Worm (Caenorhabditis elegans) whole organism, L4 larva: ENCODE data around the gene aman-2.

Experiments used
- T20F7.1 ChIP-seq: fragments of 200-800 bp; sonication (Bioruptor generic); optimal IDR thresholded peaks from 2 replicates; lab custom pipeline; 2018; ENCODE audit warnings: mild to moderate bottlenecking, missing genetic modification characterization, missing compliant biosample characterization
- T26A8.4 ChIP-seq: fragments of 200-800 bp; sonication (Bioruptor generic); IDR thresholded peaks from 2 replicates; pipeline ENCODE4 v1.3.6; 2022; ENCODE audit warnings: missing genetic modification characterization, missing compliant biosample characterization
- Y75B8A.6 ChIP-seq: fragments of 200-800 bp; sonication (Bioruptor generic); IDR thresholded peaks from 2 replicates; pipeline ENCODE4 v1.3.6; 2022; ENCODE audit warnings: missing genetic modification reagents, missing genetic modification characterization, missing compliant biosample characterization
- aha-1 ChIP-seq: fragments of 150-350 bp; peaks from one replicate; lab custom pipeline; 2014; ENCODE audit warnings: missing biosample characterization, missing genetic modification characterization
- arid-1 ChIP-seq: fragments of 200-800 bp; sonication (Bioruptor generic); conservative IDR thresholded peaks from 2 replicates; pipeline ENCODE4 v1.3.6; 2022; ENCODE audit warnings: missing genetic modification reagents, missing genetic modification characterization, missing compliant biosample characterization
- ceh-32 ChIP-seq: sonication (generic microtip); optimal IDR thresholded peaks from 2 replicates; lab custom pipeline; 2016; ENCODE audit warnings: mild to moderate bottlenecking, missing genetic modification characterization, missing compliant biosample characterization; ENCODE audit not compliant: poor library complexity
- cey-2 ChIP-seq: sonication (generic microtip); optimal IDR thresholded peaks from 3 replicates; lab custom pipeline; 2017; ENCODE audit warnings: missing genetic modification characterization, mild to moderate bottlenecking, missing compliant biosample characterization, antibody characterized with exemption, borderline replicate concordance; ENCODE audit not compliant: insufficient read depth
- daf-12 ChIP-seq: fragments of 150-350 bp; optimal IDR thresholded peaks from 2 replicates; lab custom pipeline; 2014; ENCODE audit warnings: missing biosample characterization, missing genetic modification reagents, missing genetic modification characterization
- daf-16 ChIP-seq, 3 experiments: sonication (generic microtip); optimal IDR thresholded peaks; 2 replicates each; lab custom pipeline; 2016 to 2017; ENCODE audit warnings: missing genetic modification characterization in 3 of 3, missing genetic modification reagents in 3 of 3, mild to moderate bottlenecking in 2 of 3, missing compliant biosample characterization in 2 of 3, missing biosample characterization in 1 of 3, moderate library complexity in 1 of 3
- dmd-6 ChIP-seq: fragments of 200-800 bp; sonication (Bioruptor generic); IDR thresholded peaks from 2 replicates; pipeline ENCODE4 v1.3.6; 2022; ENCODE audit warnings: missing genetic modification reagents, missing genetic modification characterization, missing compliant biosample characterization
- dve-1 ChIP-seq: sonication (generic microtip); optimal IDR thresholded peaks from 2 replicates; lab custom pipeline; 2017; ENCODE audit warnings: antibody characterized with exemption, mild to moderate bottlenecking, missing genetic modification characterization, missing compliant biosample characterization; ENCODE audit not compliant: insufficient read depth
- hlh-11 ChIP-seq: fragments of 200-800 bp; sonication (Bioruptor generic); optimal IDR thresholded peaks from 2 replicates; lab custom pipeline; 2018; ENCODE audit warnings: mild to moderate bottlenecking, missing genetic modification characterization, missing compliant biosample characterization
- hlh-30 ChIP-seq: sonication (generic microtip); optimal IDR thresholded peaks from 2 replicates; lab custom pipeline; 2017; ENCODE audit warnings: antibody characterized with exemption, mild to moderate bottlenecking, missing genetic modification characterization, missing compliant biosample characterization; ENCODE audit not compliant: insufficient read depth
- lin-1 ChIP-seq: fragments of 200-800 bp; sonication (Bioruptor generic); IDR thresholded peaks from 2 replicates; pipeline ENCODE4 v1.3.6; 2022; ENCODE audit warnings: missing genetic modification reagents, missing genetic modification characterization, missing compliant biosample characterization
- lin-15B ChIP-seq: fragments of 150-350 bp; sonication (generic microtip); optimal IDR thresholded peaks from 3 replicates; lab custom pipeline; 2014; ENCODE audit warnings: missing biosample characterization, missing genetic modification characterization
- mep-1 ChIP-seq: fragments of 150-350 bp; sonication (generic microtip); optimal IDR thresholded peaks from 3 replicates; lab custom pipeline; 2014; ENCODE audit warnings: missing biosample characterization, missing genetic modification characterization
- mxl-2 ChIP-seq: fragments of 200-800 bp; sonication (Bioruptor generic); conservative IDR thresholded peaks from 2 replicates; pipeline ENCODE4 v1.3.6; 2022; ENCODE audit warnings: missing genetic modification reagents, missing genetic modification characterization, missing compliant biosample characterization
- nhr-10 ChIP-seq: fragments of 150-350 bp; optimal IDR thresholded peaks from 2 replicates; lab custom pipeline; 2014; ENCODE audit warnings: missing biosample characterization, missing genetic modification characterization
- nhr-102 ChIP-seq: sonication (generic microtip); optimal IDR thresholded peaks from 2 replicates; lab custom pipeline; 2016; ENCODE audit warnings: mild to moderate bottlenecking, missing genetic modification characterization, moderate library complexity, missing compliant biosample characterization
- nhr-28 ChIP-seq: fragments of 150-350 bp; optimal IDR thresholded peaks from 2 replicates; lab custom pipeline; 2014; ENCODE audit warnings: missing biosample characterization, missing genetic modification characterization
- nhr-48 ChIP-seq: sonication (generic microtip); optimal IDR thresholded peaks from 2 replicates; lab custom pipeline; 2016; ENCODE audit warnings: mild to moderate bottlenecking, missing genetic modification characterization, missing compliant biosample characterization
- nhr-77 ChIP-seq: fragments of 150-350 bp; optimal IDR thresholded peaks from 2 replicates; lab custom pipeline; 2014; ENCODE audit warnings: missing biosample characterization, missing genetic modification characterization
- pqm-1 ChIP-seq: sonication (generic microtip); optimal IDR thresholded peaks from 2 replicates; lab custom pipeline; 2017; ENCODE audit warnings: missing biosample characterization, missing genetic modification characterization
- tag-97 ChIP-seq: fragments of 200-800 bp; sonication (Bioruptor generic); IDR thresholded peaks from 2 replicates; pipeline ENCODE4 v1.3.6; 2022; ENCODE audit warnings: missing genetic modification characterization, missing compliant biosample characterization
- unc-39 ChIP-seq: sonication (generic microtip); optimal IDR thresholded peaks from 2 replicates; lab custom pipeline; 2017; ENCODE audit warnings: missing biosample characterization, missing genetic modification characterization
- unc-62 ChIP-seq, 3 experiments: fragments of 150-350 bp in 1 of 3; sonication (generic microtip); optimal IDR thresholded peaks in 2 of 3; peaks in 1 of 3; 1 replicate in 1 of 3; 2 replicates in 2 of 3; lab custom pipeline; 2014 to 2017; ENCODE audit warnings: missing biosample characterization in 3 of 3, missing genetic modification characterization in 3 of 3, missing genetic modification reagents in 3 of 3, missing genotype in 1 of 3
- ztf-11 ChIP-seq: fragments of 150-350 bp; optimal IDR thresholded peaks from 2 replicates; lab custom pipeline; 2014; ENCODE audit warnings: missing biosample characterization, missing genetic modification characterization

aman-2 gene

ce11 chrV:11975233-11975632 lies 42.2 kb upstream of the aman-2 start, which contains the start of gene cpr-1:
cpr-1 (plus strand) TSS chrV:11975551.
- TF ChIP-seq T26A8.4: no peak
- TF ChIP-seq lin-1 (GFP tag; lab: Robert Waterston, UW): peak; percentile 80
- peak; percentile 65 for TF ChIP-seq dve-1
- no peak for TF ChIP-seq lin-15B (tag; lab: Kevin White, UChicago)
- TF ChIP-seq unc-62 (GFP tag; optimal IDR thresholded peaks at IDR 0.05 in 1 of 2; lab: Kevin White, UChicago): peak in 1 of 2 experiments; percentile 75
- TF ChIP-seq unc-62 (tag; optimal IDR thresholded peaks at IDR 0.05; lab: Kevin White, UChicago): no peak
- TF ChIP-seq daf-12 (tag; lab: Kevin White, UChicago): no peak
- peak; percentile 92 for TF ChIP-seq dmd-6
- TF ChIP-seq hlh-11 (tag; lab: Kevin White, UChicago): peak; percentile 87
- peak; percentile 25 for TF ChIP-seq nhr-77 (tag; lab: Kevin White, UChicago)
- peak; percentile 77 for TF ChIP-seq pqm-1
- no peak for TF ChIP-seq daf-16 (GFP tag; optimal IDR thresholded peaks at IDR 0.05; lab: Kevin White, UChicago)
- peak; percentile 42 for TF ChIP-seq daf-16 (tag; optimal IDR thresholded peaks at IDR 0.05; lab: Kevin White, UChicago)
- peak; percentile 12 for TF ChIP-seq hlh-30 (tag; lab: Kevin White, UChicago)
- peak; percentile 69 for TF ChIP-seq nhr-28 (tag; lab: Kevin White, UChicago)
- peak; percentile 22 for TF ChIP-seq T20F7.1 (GFP tag; lab: Kevin White, UChicago)
- peak; percentile 69 for TF ChIP-seq nhr-48 (tag; lab: Kevin White, UChicago)

- TF ChIP-seq mxl-2 (GFP tag; lab: Robert Waterston, UW) (no peak), mep-1 (no peak), cey-2 (tag; lab: Kevin White, UChicago) (no peak), unc-39 (tag; lab: Kevin White, UChicago) (no peak), ceh-32 (no peak), tag-97 (GFP tag; lab: Robert Waterston, UW) (no peak)
Measured at ce11 chrV:11964723-11965122, 31.7 kb upstream of the aman-2 start, which contains the start of gene F58H1.7. F58H1.7 (minus strand) TSS chrV:11964823.

- TF ChIP-seq T26A8.4 (no peak), aha-1 (tag; lab: Kevin White, UChicago) (peak; percentile 53)
Measured at ce11 chrV:11960831-11961190, 27.8 kb upstream of the aman-2 start.

ce11 chrV:11960084-11960830 lies 27.2 kb upstream of the aman-2 start:
- no peak for TF ChIP-seq nhr-48 (tag; lab: Kevin White, UChicago)
- no peak for TF ChIP-seq arid-1 (GFP tag; lab: Robert Waterston, UW)
- no peak for TF ChIP-seq nhr-10 (tag; lab: Kevin White, UChicago)
- no peak for TF ChIP-seq Y75B8A.6 (GFP tag; lab: Robert Waterston, UW)
- no peak for TF ChIP-seq nhr-102 (tag; lab: Kevin White, UChicago)
- peak in 1 of 2 experiments; percentile 53 for TF ChIP-seq unc-62 (GFP tag; optimal IDR thresholded peaks at IDR 0.05 in 1 of 2; lab: Kevin White, UChicago)
- no peak for TF ChIP-seq unc-62 (tag; optimal IDR thresholded peaks at IDR 0.05; lab: Kevin White, UChicago)

ce11 chrV:11958343-11959291 lies 25.6 kb upstream of the aman-2 start, which contains the start of gene F58H1.5:
F58H1.5 (plus strand) TSS chrV:11958393.
- TF ChIP-seq aha-1 (tag; lab: Kevin White, UChicago) (no peak), ztf-11 (tag; lab: Kevin White, UChicago) (no peak)
